Fruit fly (Drosophila melanogaster) whole organism, wandering third instar larva: ENCODE measurements around the gene CG32544.

Experiments used
- Abd-B ChIP-seq: fragments of >200 bp; optimal IDR thresholded peaks from 2 replicates; lab custom pipeline; 2017; ENCODE audit warnings: missing biosample characterization, missing genetic modification characterization
- CG32264 ChIP-seq: fragments of 200-800 bp; sonication (Bioruptor generic); optimal IDR thresholded peaks from 2 replicates; lab custom pipeline; 2016; ENCODE audit warnings: missing biosample characterization, missing genetic modification characterization
- CG9705 ChIP-seq: fragments of 200-800 bp; sonication (Bioruptor generic); optimal IDR thresholded peaks from 2 replicates; lab custom pipeline; 2018; ENCODE audit warnings: missing biosample characterization, mild to moderate bottlenecking, missing genetic modification characterization
- CrebA ChIP-seq: fragments of 200-800 bp; sonication (Bioruptor generic); optimal IDR thresholded peaks from 2 replicates; lab custom pipeline; 2016; ENCODE audit warnings: missing biosample characterization, mild to moderate bottlenecking, missing genetic modification characterization, borderline replicate concordance
- Dfd ChIP-seq: fragments of >200 bp; optimal IDR thresholded peaks from 2 replicates; lab custom pipeline; 2017; ENCODE audit warnings: missing biosample characterization, missing genetic modification characterization
- Dif ChIP-seq: fragments of 200-275, 200-300 bp; sonication (Bioruptor generic); optimal IDR thresholded peaks from 2 replicates; lab custom pipeline; 2018; ENCODE audit warnings: missing biosample characterization, missing genetic modification characterization; ENCODE audit not compliant: partially characterized antibody
- GATAd ChIP-seq: sonication (Bioruptor generic); optimal IDR thresholded peaks from 2 replicates; lab custom pipeline; 2016; ENCODE audit warnings: missing biosample characterization, missing genetic modification characterization
- HLH106 ChIP-seq: fragments of 200-800 bp; optimal IDR thresholded peaks from 3 replicates; lab custom pipeline; 2019; ENCODE audit warnings: missing biosample characterization, mild to moderate bottlenecking, missing genetic modification characterization, moderate library complexity
- Hnf4 ChIP-seq: fragments of 200-800 bp; sonication (Bioruptor generic); optimal IDR thresholded peaks from 2 replicates; lab custom pipeline; 2016; ENCODE audit warnings: missing biosample characterization, mild to moderate bottlenecking, missing genetic modification characterization
- Hr78 ChIP-seq: fragments of >200 bp; optimal IDR thresholded peaks from 2 replicates; lab custom pipeline; 2017; ENCODE audit warnings: missing biosample characterization, missing genetic modification characterization
- Hr83 ChIP-seq: fragments of 200-300 bp; sonication (Bioruptor generic); optimal IDR thresholded peaks from 2 replicates; lab custom pipeline; 2016; ENCODE audit warnings: missing biosample characterization, mild to moderate bottlenecking, missing genetic modification characterization, moderate library complexity; ENCODE audit not compliant: poor library complexity, severe bottlenecking
- Jra ChIP-seq: sonication (Bioruptor generic); optimal IDR thresholded peaks from 2 replicates; lab custom pipeline; 2016; ENCODE audit warnings: missing biosample characterization, missing genetic modification characterization
- Mio ChIP-seq: sonication (Bioruptor generic); optimal IDR thresholded peaks from 2 replicates; lab custom pipeline; 2016; ENCODE audit warnings: missing biosample characterization, missing genetic modification characterization
- Myc ChIP-seq: fragments of >200 bp; optimal IDR thresholded peaks from 2 replicates; lab custom pipeline; 2017
- N ChIP-seq: fragments of >200 bp; optimal IDR thresholded peaks from 2 replicates; lab custom pipeline; 2018; ENCODE audit warnings: missing biosample characterization, missing external identifiers, missing genetic modification characterization
- OdsH ChIP-seq: fragments of 200-800 bp; sonication (Bioruptor generic); optimal IDR thresholded peaks from 2 replicates; lab custom pipeline; 2016; ENCODE audit warnings: missing biosample characterization, mild to moderate bottlenecking, missing genetic modification characterization
- Rel ChIP-seq, 2 experiments: fragments of 200-800 bp; sonication (Bioruptor generic) in 1 of 2; optimal IDR thresholded peaks; 2 replicates in 1 of 2; 3 replicates in 1 of 2; lab custom pipeline; 2016 to 2019; ENCODE audit warnings: mild to moderate bottlenecking in 2 of 2, missing biosample characterization in 2 of 2, missing genetic modification characterization in 2 of 2, moderate library complexity in 1 of 2
- Sp1 ChIP-seq: fragments of 200-800 bp; sonication (Bioruptor generic); optimal IDR thresholded peaks from 3 replicates; lab custom pipeline; 2019; ENCODE audit warnings: missing biosample characterization, mild to moderate bottlenecking, missing genetic modification characterization, moderate library complexity
- Vsx2 ChIP-seq: fragments of 200-300, 225-300 bp; sonication (Bioruptor generic); optimal IDR thresholded peaks from 2 replicates; lab custom pipeline; 2018; ENCODE audit warnings: missing biosample characterization, missing genetic modification characterization; ENCODE audit not compliant: partially characterized antibody
- br ChIP-seq: fragments of 200-800 bp; sonication (Bioruptor generic); optimal IDR thresholded peaks from 2 replicates; lab custom pipeline; 2016; ENCODE audit warnings: missing biosample characterization, missing genetic modification characterization
- brk ChIP-seq: fragments of 200-800 bp; sonication (Bioruptor generic); optimal IDR thresholded peaks from 2 replicates; lab custom pipeline; 2016; ENCODE audit warnings: missing biosample characterization, mild to moderate bottlenecking, missing genetic modification characterization
- dl ChIP-seq, 2 experiments: fragments of 175-275, 200-275 bp in 1 of 2; fragments of 200-275 bp in 1 of 2; sonication (Bioruptor generic); optimal IDR thresholded peaks; lab custom pipeline; 2018; ENCODE audit warnings: mild to moderate bottlenecking in 2 of 2, missing biosample characterization in 2 of 2, missing genetic modification characterization in 2 of 2, moderate library complexity in 2 of 2; ENCODE audit not compliant: partially characterized antibody in 2 of 2, insufficient read depth in 1 of 2
- dmrt93B ChIP-seq: fragments of 200-800 bp; sonication (Bioruptor generic); optimal IDR thresholded peaks from 2 replicates; lab custom pipeline; 2018; ENCODE audit warnings: missing biosample characterization, mild to moderate bottlenecking, missing genetic modification characterization
- dsf ChIP-seq: sonication (Bioruptor generic); optimal IDR thresholded peaks from 2 replicates; lab custom pipeline; 2016; ENCODE audit warnings: missing biosample characterization, missing genetic modification characterization, borderline replicate concordance
- ey ChIP-seq: fragments of 200-800 bp; sonication (Bioruptor generic); optimal IDR thresholded peaks from 2 replicates; lab custom pipeline; 2016; ENCODE audit warnings: missing biosample characterization, missing genetic modification characterization
- foxo ChIP-seq, 2 experiments: fragments of 200-800 bp; sonication (Bioruptor generic); optimal IDR thresholded peaks; 2 replicates in 1 of 2; 3 replicates in 1 of 2; lab custom pipeline; 2016 to 2017; ENCODE audit warnings: missing biosample characterization in 2 of 2, missing genetic modification characterization in 2 of 2
- fru ChIP-seq: fragments of 200-800 bp; sonication (Bioruptor generic); optimal IDR thresholded peaks from 3 replicates; lab custom pipeline; 2016; ENCODE audit warnings: missing biosample characterization, mild to moderate bottlenecking, missing genetic modification characterization
- h ChIP-seq: fragments of 200-800 bp; sonication (Bioruptor generic); optimal IDR thresholded peaks from 3 replicates; lab custom pipeline; 2016; ENCODE audit warnings: missing biosample characterization, mild to moderate bottlenecking, missing genetic modification characterization
- jim ChIP-seq: fragments of 175-275, 200-325 bp; sonication (Bioruptor generic); optimal IDR thresholded peaks from 2 replicates; lab custom pipeline; 2016; ENCODE audit warnings: missing biosample characterization, mild to moderate bottlenecking, missing genetic modification characterization
- lola ChIP-seq: fragments of >200 bp; optimal IDR thresholded peaks from 2 replicates; lab custom pipeline; 2017; ENCODE audit warnings: missing biosample characterization, missing genetic modification characterization
- pan ChIP-seq: fragments of >200 bp; optimal IDR thresholded peaks from 2 replicates; lab custom pipeline; 2017
- psq ChIP-seq: fragments of 200-800 bp; sonication (Bioruptor generic); optimal IDR thresholded peaks from 3 replicates; lab custom pipeline; 2017; ENCODE audit warnings: missing biosample characterization, mild to moderate bottlenecking, missing genetic modification characterization, moderate library complexity
- rgr ChIP-seq: fragments of 200-800 bp; sonication (Bioruptor generic); optimal IDR thresholded peaks from 3 replicates; lab custom pipeline; 2016; ENCODE audit warnings: missing biosample characterization, mild to moderate bottlenecking, missing genetic modification characterization
- sage ChIP-seq: fragments of 200-800 bp; sonication (Bioruptor generic); optimal IDR thresholded peaks from 2 replicates; lab custom pipeline; 2016; ENCODE audit warnings: missing biosample characterization, mild to moderate bottlenecking, missing genetic modification characterization
- sv ChIP-seq: fragments of 200-800 bp; sonication (Bioruptor generic); optimal IDR thresholded peaks from 3 replicates; lab custom pipeline; 2016; ENCODE audit warnings: missing biosample characterization, missing genetic modification characterization
- tai ChIP-seq: sonication (Bioruptor generic); optimal IDR thresholded peaks from 2 replicates; lab custom pipeline; 2016; ENCODE audit warnings: missing biosample characterization, missing genetic modification characterization
- usp ChIP-seq: fragments of >200 bp; optimal IDR thresholded peaks from 2 replicates; lab custom pipeline; 2017; ENCODE audit warnings: missing biosample characterization, missing genetic modification characterization
- woc ChIP-seq: sonication (Bioruptor generic); optimal IDR thresholded peaks from 2 replicates; lab custom pipeline; 2016; ENCODE audit warnings: missing biosample characterization, mild to moderate bottlenecking, missing genetic modification characterization

CG32544 gene

DNA sequence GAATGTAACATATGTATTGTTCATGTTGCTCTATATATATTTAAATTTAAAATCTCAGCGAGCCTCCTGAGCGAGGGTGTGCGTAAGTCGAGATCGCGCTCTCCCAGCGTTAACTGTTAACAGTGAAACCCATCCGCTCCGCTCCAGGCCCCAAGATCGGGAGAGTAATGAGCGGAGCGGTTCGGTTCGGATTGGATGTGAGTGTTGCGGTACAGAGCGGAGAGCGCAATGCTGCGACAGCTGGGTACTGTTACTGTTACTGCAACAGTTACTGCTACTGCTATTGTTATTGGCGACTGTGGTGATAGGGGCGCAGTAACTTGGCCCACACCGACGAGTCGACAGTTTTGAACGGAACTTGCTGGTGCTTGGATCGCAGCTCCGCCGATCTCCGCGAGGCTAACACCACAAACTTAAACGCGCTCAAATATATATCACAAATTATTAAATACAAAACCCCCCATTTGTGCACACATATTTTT lies 27.7 kb upstream of the CG32544 start, which contains the start of gene Pvf1:
Pvf1 (plus strand) TSS at position 312 of the 482 bp plus-strand sequence.
- TF ChIP-seq N (no peak), CG32264 (GFP tag; lab: Kevin White, UChicago) (no peak), brk (no peak), foxo (GFP tag; optimal IDR thresholded peaks at IDR 0.05; lab: Kevin White, UChicago) (peak in 1 of 2 experiments; percentile 14), Hnf4 (GFP tag; lab: Kevin White, UChicago) (no peak), dsf (no peak), usp (GFP tag; lab: Kevin White, UChicago) (no peak), sv (GFP tag; lab: Kevin White, UChicago) (no peak), Jra (GFP tag; lab: Kevin White, UChicago) (no peak), Mio (GFP tag; lab: Kevin White, UChicago) (no peak), Dif (GFP tag; lab: Kevin White, UChicago) (peak; percentile 95), GATAd (GFP tag; lab: Kevin White, UChicago) (no peak), fru (peak; percentile 96), Vsx2 (GFP tag; lab: Kevin White, UChicago) (peak; percentile 73), br (GFP tag; lab: Kevin White, UChicago) (peak; percentile 1), Dfd (GFP tag; lab: Kevin White, UChicago) (no peak), tai (no peak), dmrt93B (GFP tag; lab: Kevin White, UChicago) (no peak), lola (GFP tag; lab: Kevin White, UChicago) (no peak), OdsH (GFP tag; lab: Kevin White, UChicago) (no peak), Sp1 (no peak), dl (GFP tag; optimal IDR thresholded peaks at IDR 0.05; lab: Kevin White, UChicago; ENCODE audit: insufficient read depth in 1 of 2, partially characterized antibody in 2 of 2) (peak; percentile 76 to 93), HLH106 (tag; lab: Kevin White, UChicago) (no peak), pan (lab: Kevin White, UChicago) (no peak), jim (GFP tag; lab: Kevin White, UChicago) (no peak), CG9705 (GFP tag; lab: Kevin White, UChicago) (no peak), Rel (GFP tag; optimal IDR thresholded peaks at IDR 0.05; lab: Kevin White, UChicago) (no peak), Rel (tag; optimal IDR thresholded peaks at IDR 0.05; lab: Kevin White, UChicago) (peak; percentile 68), woc (peak; percentile 59), Hr78 (GFP tag; lab: Kevin White, UChicago) (no peak), Myc (lab: Kevin White, UChicago) (no peak), sage (GFP tag; lab: Kevin White, UChicago) (no peak), ey (no peak), rgr (GFP tag; lab: Kevin White, UChicago) (no peak), CrebA (GFP tag; lab: Kevin White, UChicago) (peak; percentile 13), Abd-B (GFP tag; lab: Kevin White, UChicago) (no peak), Hr83 (GFP tag; lab: Kevin White, UChicago) (peak; percentile 0), psq (GFP tag; lab: Kevin White, UChicago) (no peak), h (GFP tag; lab: Kevin White, UChicago) (peak; percentile 48)

DNA sequence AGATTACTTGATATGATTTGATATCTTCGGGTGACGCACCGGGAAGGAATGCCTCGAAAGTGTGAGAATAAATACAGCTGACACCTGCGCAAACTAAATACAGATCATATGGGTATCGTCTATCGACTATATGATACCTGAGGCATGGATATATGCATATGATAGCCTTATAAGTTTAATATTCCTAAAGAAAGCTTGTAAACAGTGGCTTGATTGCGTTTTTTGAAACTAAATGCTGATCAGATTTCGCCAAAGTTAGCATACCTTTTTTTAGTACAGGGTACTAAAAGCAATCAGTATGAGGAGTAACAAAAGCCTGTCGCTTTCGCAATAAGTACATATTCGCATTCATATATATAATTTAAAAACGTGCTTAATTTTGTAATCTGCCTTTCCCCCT lies 25.7 kb upstream of the CG32544 start:
- TF ChIP-seq foxo (GFP tag; optimal IDR thresholded peaks at IDR 0.05; lab: Kevin White, UChicago) (peak in 1 of 2 experiments; percentile 77), brk (no peak), Sp1 (no peak), tai (no peak), OdsH (GFP tag; lab: Kevin White, UChicago) (peak; percentile 29), fru (peak; percentile 75), Hr83 (GFP tag; lab: Kevin White, UChicago) (no peak), Abd-B (GFP tag; lab: Kevin White, UChicago) (no peak), Rel (GFP tag; optimal IDR thresholded peaks at IDR 0.05; lab: Kevin White, UChicago) (no peak), Rel (tag; optimal IDR thresholded peaks at IDR 0.05; lab: Kevin White, UChicago) (peak; percentile 4), dsf (no peak), woc (peak; percentile 57), Hnf4 (GFP tag; lab: Kevin White, UChicago) (no peak), rgr (GFP tag; lab: Kevin White, UChicago) (peak; percentile 28), sage (GFP tag; lab: Kevin White, UChicago) (peak; percentile 70), Mio (GFP tag; lab: Kevin White, UChicago) (no peak), CG32264 (GFP tag; lab: Kevin White, UChicago) (peak; percentile 52), Vsx2 (GFP tag; lab: Kevin White, UChicago) (no peak), HLH106 (tag; lab: Kevin White, UChicago) (peak; percentile 74), dmrt93B (GFP tag; lab: Kevin White, UChicago) (peak; percentile 62), ey (peak; percentile 26), Hr78 (GFP tag; lab: Kevin White, UChicago) (no peak), br (GFP tag; lab: Kevin White, UChicago) (peak; percentile 25), Dfd (GFP tag; lab: Kevin White, UChicago) (no peak), h (GFP tag; lab: Kevin White, UChicago) (peak; percentile 88), Dif (GFP tag; lab: Kevin White, UChicago) (no peak), pan (lab: Kevin White, UChicago) (peak; percentile 39)
